Fruit fly (Drosophila melanogaster) Kc167 (cell line): ENCODE data around the gene CG10969.

Source experiments
- h ChIP-seq: fragments of >200 bp; optimal IDR thresholded peaks from 3 replicates; lab custom pipeline; 2018; ENCODE audit warnings: missing external identifiers
- psq ChIP-seq: fragments of >200 bp; optimal IDR thresholded peaks from 2 replicates; lab custom pipeline; 2017; ENCODE audit warnings: missing external identifiers

DNA sequence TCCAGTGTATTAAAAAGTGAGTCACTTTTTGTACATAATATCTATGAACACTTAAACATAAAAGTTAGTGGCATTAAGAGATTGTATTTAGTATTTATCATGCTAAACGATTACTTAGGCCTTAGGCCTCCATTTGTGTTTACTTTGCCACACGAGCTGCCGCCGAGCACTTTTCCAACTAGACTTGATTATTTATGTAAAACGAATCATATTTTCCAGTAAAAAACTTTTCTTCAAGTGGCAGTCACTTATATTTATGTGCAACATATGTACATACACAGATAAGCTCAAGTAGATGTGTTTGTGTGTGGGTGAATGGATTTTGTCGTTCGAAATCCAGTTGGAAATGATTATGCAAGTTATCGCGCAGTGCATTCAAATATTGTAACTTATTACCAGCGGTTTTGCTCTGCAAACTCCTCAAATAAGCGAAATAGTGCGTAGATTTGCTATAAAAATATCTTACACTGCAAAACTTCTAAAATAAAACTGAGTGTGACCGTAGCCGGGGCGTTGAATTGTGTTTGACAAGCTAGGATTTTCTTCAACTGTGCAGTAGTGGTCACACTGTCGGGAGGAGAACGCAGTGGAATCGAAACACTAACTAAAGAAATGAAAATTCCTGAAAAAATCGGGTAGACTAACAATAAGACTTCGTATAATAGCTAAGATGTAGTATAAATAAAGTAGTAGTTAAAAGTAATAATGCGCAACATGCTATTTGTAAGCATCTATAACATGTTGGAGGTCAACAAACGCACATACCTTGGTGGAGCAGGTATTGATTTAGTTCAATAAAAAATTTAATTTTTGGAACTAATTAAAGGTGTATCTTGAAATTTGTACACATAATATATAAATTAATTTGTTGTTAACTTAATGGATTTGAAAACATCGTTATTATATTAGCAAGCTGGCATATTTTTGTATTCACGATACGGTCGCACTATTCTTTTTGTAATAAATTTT is 31.0 kb downstream of the CG10969 start, which contains the start of the genes Klc and CG10984:
- TF ChIP-seq psq (lab: Kevin White, UChicago) (no peak), h (lab: Kevin White, UChicago) (no peak)
